Worm (Caenorhabditis elegans) whole organism, L1 larva: ENCODE measurements around the gene F44G4.6.

Source experiments
- C04F5.9 ChIP-seq: sonication (generic microtip); optimal IDR thresholded peaks from 2 replicates; lab custom pipeline; 2016; ENCODE audit warnings: missing genetic modification characterization, missing compliant biosample characterization
- ceh-63 ChIP-seq: fragments of 200-800 bp; sonication (Bioruptor generic); optimal IDR thresholded peaks from 2 replicates; lab custom pipeline; 2018; ENCODE audit warnings: mild to moderate bottlenecking, missing genetic modification characterization, missing compliant biosample characterization
- ceh-82 ChIP-seq, 3 experiments: fragments of 150-350 bp in 1 of 3; sonication (generic microtip) in 2 of 3; optimal IDR thresholded peaks; 2 replicates each; lab custom pipeline; 2014 to 2017; ENCODE audit warnings: missing biosample characterization in 3 of 3, missing genetic modification characterization in 3 of 3
- ceh-88 ChIP-seq: fragments of 200-800 bp; sonication (Bioruptor generic); IDR thresholded peaks from 2 replicates; pipeline ENCODE4 v1.3.6; 2022; ENCODE audit warnings: missing genetic modification characterization, missing compliant biosample characterization
- efl-1 ChIP-seq, 4 experiments: fragments of 150-350 bp; optimal IDR thresholded peaks in 3 of 4; peaks in 1 of 4; 1 replicate in 1 of 4; 2 replicates in 3 of 4; lab custom pipeline; 2014; ENCODE audit warnings: missing biosample characterization in 2 of 4, missing genetic modification characterization in 2 of 4, missing genetic modification reagents in 2 of 4
- efl-3 ChIP-seq: fragments of 200-800 bp; sonication (Bioruptor generic); optimal IDR thresholded peaks from 2 replicates; lab custom pipeline; 2018; ENCODE audit warnings: mild to moderate bottlenecking, missing genetic modification characterization, missing compliant biosample characterization
- elt-3 ChIP-seq, 6 experiments: fragments of 150-350 bp in 1 of 6; sonication (generic microtip); optimal IDR thresholded peaks; 2 replicates each; lab custom pipeline; 2017 to 2018; ENCODE audit warnings: missing biosample characterization in 6 of 6, missing genetic modification characterization in 6 of 6, inconsistent platforms in 1 of 6
- ets-5 ChIP-seq: fragments of 200-800 bp; sonication (Bioruptor generic); IDR thresholded peaks from 2 replicates; pipeline ENCODE4 v1.3.6; 2022; ENCODE audit warnings: missing genetic modification characterization, missing compliant biosample characterization
- fkh-8 ChIP-seq: sonication (generic microtip); optimal IDR thresholded peaks from 2 replicates; lab custom pipeline; 2016; ENCODE audit warnings: mild to moderate bottlenecking, missing genetic modification characterization, missing compliant biosample characterization
- hlh-4 ChIP-seq: sonication (generic microtip); optimal IDR thresholded peaks from 2 replicates; lab custom pipeline; 2016; ENCODE audit warnings: mild to moderate bottlenecking, missing genetic modification characterization, missing compliant biosample characterization
- jun-1 ChIP-seq: fragments of 150-350 bp; optimal IDR thresholded peaks from 2 replicates; lab custom pipeline; 2014; ENCODE audit warnings: missing biosample characterization, missing genetic modification reagents, missing genetic modification characterization
- lin-14 ChIP-seq: fragments of 200-800 bp; sonication (Bioruptor generic); optimal IDR thresholded peaks from 2 replicates; lab custom pipeline; 2018; ENCODE audit warnings: mild to moderate bottlenecking, missing genetic modification characterization, moderate library complexity, missing compliant biosample characterization
- lsy-2 ChIP-seq, 2 experiments: fragments of 150-350 bp; optimal IDR thresholded peaks; 2 replicates each; lab custom pipeline; 2014; ENCODE audit warnings: missing biosample characterization in 2 of 2, missing genetic modification characterization in 2 of 2
- mdl-1 ChIP-seq, 2 experiments: fragments of 150-350 bp; optimal IDR thresholded peaks; 2 replicates each; lab custom pipeline; 2014 to 2017; ENCODE audit warnings: missing biosample characterization in 2 of 2, missing genetic modification characterization in 2 of 2, inconsistent platforms in 1 of 2
- mef-2 ChIP-seq: fragments of 150-350 bp; optimal IDR thresholded peaks from 2 replicates; lab custom pipeline; 2014; ENCODE audit warnings: missing biosample characterization, missing genetic modification characterization
- nhr-12 ChIP-seq: sonication (generic microtip); optimal IDR thresholded peaks from 2 replicates; lab custom pipeline; 2017; ENCODE audit warnings: missing biosample characterization, missing genetic modification characterization
- nhr-19 ChIP-seq: fragments of 200-800 bp; sonication (Bioruptor generic); conservative IDR thresholded peaks from 2 replicates; pipeline ENCODE4 v1.3.6; 2022; ENCODE audit warnings: missing genetic modification characterization, missing compliant biosample characterization
- nhr-20 ChIP-seq: sonication (generic microtip); optimal IDR thresholded peaks from 2 replicates; lab custom pipeline; 2016; ENCODE audit warnings: mild to moderate bottlenecking, missing genetic modification characterization, missing compliant biosample characterization
- nhr-237 ChIP-seq: fragments of 150-350 bp; optimal IDR thresholded peaks from 2 replicates; lab custom pipeline; 2014; ENCODE audit warnings: missing biosample characterization, missing genetic modification characterization
- nhr-76 ChIP-seq: sonication (generic microtip); optimal IDR thresholded peaks from 2 replicates; lab custom pipeline; 2017; ENCODE audit warnings: missing biosample characterization, missing genetic modification characterization
- nhr-77 ChIP-seq: fragments of 150-350 bp; optimal IDR thresholded peaks from 2 replicates; lab custom pipeline; 2014; ENCODE audit warnings: missing biosample characterization, missing genetic modification characterization
- nhr-85 ChIP-seq: sonication (generic microtip); peaks from one replicate; lab custom pipeline; 2016; ENCODE audit warnings: missing genetic modification characterization, inconsistent platforms, missing compliant biosample characterization
- pax-3 ChIP-seq: fragments of 200-800 bp; sonication (Bioruptor generic); optimal IDR thresholded peaks from 2 replicates; lab custom pipeline; 2018; ENCODE audit warnings: mild to moderate bottlenecking, missing genetic modification characterization, moderate library complexity, missing compliant biosample characterization
- pqm-1 ChIP-seq: sonication (generic microtip); optimal IDR thresholded peaks from 3 replicates; lab custom pipeline; 2017; ENCODE audit warnings: missing biosample characterization, missing genetic modification characterization
- rnt-1 ChIP-seq: sonication (generic microtip); optimal IDR thresholded peaks from 2 replicates; lab custom pipeline; 2016; ENCODE audit warnings: mild to moderate bottlenecking, missing genetic modification characterization, moderate library complexity, missing compliant biosample characterization
- skn-1 ChIP-seq: fragments of 150-350 bp; optimal IDR thresholded peaks from 2 replicates; lab custom pipeline; 2014; ENCODE audit warnings: missing biosample characterization, missing genetic modification characterization
- sptf-1 ChIP-seq: fragments of 150-350 bp; optimal IDR thresholded peaks from 2 replicates; lab custom pipeline; 2014; ENCODE audit warnings: missing biosample characterization, missing genetic modification characterization
- sup-37 ChIP-seq: fragments of 200-800 bp; sonication (Bioruptor generic); optimal IDR thresholded peaks from 2 replicates; lab custom pipeline; 2018; ENCODE audit warnings: mild to moderate bottlenecking, missing genetic modification characterization, missing compliant biosample characterization
- swsn-7 ChIP-seq: sonication (generic microtip); optimal IDR thresholded peaks from 2 replicates; lab custom pipeline; 2016; ENCODE audit warnings: missing genetic modification characterization, missing compliant biosample characterization
- tlp-1 ChIP-seq: fragments of 150-350 bp; optimal IDR thresholded peaks from 2 replicates; lab custom pipeline; 2014; ENCODE audit warnings: missing biosample characterization, missing genetic modification characterization
- unc-62 ChIP-seq: fragments of 150-350 bp; optimal IDR thresholded peaks from 2 replicates; lab custom pipeline; 2014; ENCODE audit warnings: missing biosample characterization, missing genetic modification reagents, missing genetic modification characterization
- xbp-1 ChIP-seq: sonication (generic microtip); optimal IDR thresholded peaks from 2 replicates; lab custom pipeline; 2016; ENCODE audit warnings: missing genetic modification characterization, missing compliant biosample characterization
- zip-4 ChIP-seq: fragments of 200-800 bp; sonication (Bioruptor generic); optimal IDR thresholded peaks from 2 replicates; lab custom pipeline; 2018; ENCODE audit warnings: mild to moderate bottlenecking, missing genetic modification characterization, moderate library complexity, missing compliant biosample characterization

Gene F44G4.6

DNA sequence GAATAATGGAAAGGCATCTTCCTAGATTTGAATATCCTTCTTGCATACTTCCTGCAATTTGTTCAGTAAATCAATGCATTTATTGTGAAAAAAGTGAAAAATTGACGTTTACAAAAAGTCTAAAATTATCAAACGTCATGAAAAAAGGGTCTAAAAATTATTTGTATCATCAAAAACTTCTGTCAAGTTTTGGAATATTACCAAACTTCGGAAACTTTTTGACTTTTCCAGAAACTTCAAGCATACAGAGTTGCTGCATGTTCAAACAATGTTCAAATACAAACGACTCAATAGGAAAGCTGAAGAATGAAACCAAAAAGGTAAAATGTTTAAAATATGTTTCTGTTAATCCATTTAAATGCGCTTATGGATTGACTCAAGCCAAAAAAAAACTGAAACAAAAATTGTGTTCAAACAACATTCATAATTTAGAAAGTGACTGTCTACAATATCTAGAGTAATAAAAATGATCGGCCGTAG is at the start of gene F44G4.6:
Gene F44G4.6, minus strand, starts transcription at position 51 of the 480 bp plus-strand sequence.
- TF ChIP-seq jun-1 (no peak), efl-1 (optimal IDR thresholded peaks at IDR 0.05; lab: Kevin White, UChicago) (no peak), efl-1 (GFP tag; optimal IDR thresholded peaks at IDR 0.05 in 1 of 2; lab: Kevin White, UChicago) (peak in 1 of 2 experiments; percentile 28)

DNA sequence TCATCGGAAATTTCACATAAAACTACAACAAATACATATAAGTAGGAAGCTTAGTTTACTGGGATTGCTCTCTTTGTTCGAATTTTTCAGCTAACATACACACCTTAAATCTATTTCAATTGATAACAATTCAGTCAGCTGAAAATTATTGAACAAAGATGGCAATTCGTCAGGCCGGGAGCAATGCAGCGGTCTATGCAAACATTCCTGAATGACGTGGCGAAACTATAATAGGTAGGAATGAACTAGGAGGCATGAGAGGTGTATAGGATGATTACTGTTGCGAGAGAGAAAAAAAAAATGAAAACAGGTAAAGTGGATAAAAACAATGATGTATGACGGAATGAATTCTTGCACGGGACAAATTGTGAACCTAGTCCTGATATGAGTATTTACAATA is 40.5 kb upstream of the F44G4.6 start:
- no peak for TF ChIP-seq sup-37 (GFP tag; lab: Kevin White, UChicago)
- no peak for TF ChIP-seq sptf-1
- TF ChIP-seq tlp-1 (tag; lab: Kevin White, UChicago): no peak
- no peak for TF ChIP-seq nhr-237 (tag; lab: Kevin White, UChicago)
- no peak for TF ChIP-seq pqm-1 (tag; lab: Kevin White, UChicago)
- no peak for TF ChIP-seq ceh-82 (tag; optimal IDR thresholded peaks at IDR 0.05; lab: Kevin White, UChicago)
- TF ChIP-seq nhr-20 (tag; lab: Kevin White, UChicago): no peak
- TF ChIP-seq ceh-88 (GFP tag; lab: Robert Waterston, UW): no peak
- no peak for TF ChIP-seq efl-3 (GFP tag; lab: Kevin White, UChicago)
- TF ChIP-seq nhr-76: no peak
- TF ChIP-seq nhr-85 (tag; lab: Kevin White, UChicago): no peak
- no peak for TF ChIP-seq efl-1 (optimal IDR thresholded peaks at IDR 0.05; lab: Kevin White, UChicago)
- no peak for TF ChIP-seq efl-1 (GFP tag; optimal IDR thresholded peaks at IDR 0.05 in 1 of 2; lab: Kevin White, UChicago)
- no peak for TF ChIP-seq nhr-77 (tag; lab: Kevin White, UChicago)
- TF ChIP-seq unc-62: no peak
- no peak for TF ChIP-seq ets-5

DNA sequence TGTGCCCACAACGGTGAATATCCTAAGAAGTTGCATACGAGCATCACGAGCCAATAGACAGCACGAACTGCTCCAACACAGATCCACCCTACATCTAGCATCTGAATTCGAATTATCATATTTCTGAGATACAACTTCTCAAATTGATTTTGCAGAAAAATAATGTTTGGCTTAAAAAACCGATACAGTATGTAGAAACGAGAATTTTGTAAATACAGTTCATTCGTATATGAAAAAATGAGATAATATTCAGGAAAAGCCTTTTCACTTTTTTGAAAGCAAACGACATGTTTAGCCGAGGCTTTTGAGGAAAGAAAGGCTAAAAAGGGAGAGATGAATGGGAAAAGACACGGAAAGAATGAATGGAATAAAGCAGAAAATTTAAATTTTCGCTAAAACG is 39.7 kb upstream of the F44G4.6 start, which contains the start of gene F37B12.3:
Gene F37B12.3, minus strand, starts transcription at position 101 of the 400 bp plus-strand sequence.
- TF ChIP-seq pax-3 (tag; lab: Kevin White, UChicago) (no peak), ceh-88 (GFP tag; lab: Robert Waterston, UW) (no peak), swsn-7 (tag; lab: Kevin White, UChicago) (no peak), ceh-63 (GFP tag; lab: Kevin White, UChicago) (no peak), nhr-20 (tag; lab: Kevin White, UChicago) (no peak), lin-14 (GFP tag; lab: Kevin White, UChicago) (no peak), elt-3 (tag; optimal IDR thresholded peaks at IDR 0.05; lab: Kevin White, UChicago) (no peak), zip-4 (GFP tag; lab: Kevin White, UChicago) (no peak), xbp-1 (tag; lab: Kevin White, UChicago) (no peak), hlh-4 (no peak), mef-2 (tag; lab: Kevin White, UChicago) (no peak), efl-3 (GFP tag; lab: Kevin White, UChicago) (no peak), nhr-19 (GFP tag; lab: Robert Waterston, UW) (no peak), C04F5.9 (tag; lab: Kevin White, UChicago) (no peak), rnt-1 (no peak)

DNA sequence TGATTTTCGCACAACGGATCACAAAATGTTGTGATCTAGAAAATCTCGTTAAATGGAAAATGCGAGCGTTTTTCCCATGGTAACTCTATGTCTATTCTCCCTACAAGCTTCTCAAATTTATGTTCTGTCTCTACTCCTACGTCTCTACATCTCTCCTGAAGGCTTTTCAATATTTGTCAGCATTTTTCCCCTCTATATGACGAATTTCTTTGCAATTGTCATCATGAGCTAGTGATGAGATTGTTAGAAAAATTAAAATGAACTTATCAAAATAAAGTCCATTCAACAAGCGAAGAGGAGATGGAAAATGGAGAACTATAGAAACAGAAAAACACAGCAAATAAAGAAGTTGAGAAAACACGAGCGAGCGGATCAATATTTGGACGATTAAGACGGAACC is 37.1 kb upstream of the F44G4.6 start:
- TF ChIP-seq lsy-2 (tag; optimal IDR thresholded peaks at IDR 0.05; lab: Kevin White, UChicago) (no peak), skn-1 (tag; lab: Kevin White, UChicago) (peak; percentile 91), nhr-12 (no peak)

DNA sequence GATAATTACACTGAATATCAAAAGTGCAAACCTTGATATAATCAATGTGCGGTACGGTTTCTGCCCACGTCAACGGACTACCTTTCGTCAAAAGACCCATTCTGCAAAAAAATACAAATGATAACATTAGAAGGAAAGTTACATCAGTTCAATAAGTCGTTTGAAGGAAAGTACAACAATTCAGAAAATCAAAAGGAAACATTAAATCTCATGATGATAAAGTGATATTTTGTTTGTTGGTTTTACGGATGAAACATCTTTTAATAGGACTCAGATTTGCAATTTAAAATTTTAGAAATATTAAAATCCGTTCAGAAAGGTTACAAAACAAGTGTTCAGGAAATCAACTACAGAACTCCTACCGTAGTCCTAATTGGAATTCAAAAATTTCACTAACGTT is 36.6 kb upstream of the F44G4.6 start, which contains the start of gene gcs-1:
Gene gcs-1, minus strand, starts transcription at position 101 of the 400 bp plus-strand sequence.
- TF ChIP-seq unc-62 (no peak), mdl-1 (tag; optimal IDR thresholded peaks at IDR 0.05; lab: Kevin White, UChicago) (no peak), efl-1 (optimal IDR thresholded peaks at IDR 0.05; lab: Kevin White, UChicago) (no peak), efl-1 (GFP tag; optimal IDR thresholded peaks at IDR 0.05 in 1 of 2; lab: Kevin White, UChicago) (peak in 1 of 2 experiments; percentile 25), fkh-8 (no peak)
